Worm (Caenorhabditis elegans) whole organism, L4 larva: Measurements from ENCODE around the gene T19C3.6.

Source experiments
- F26F4.8 ChIP-seq: fragments of 200-800 bp; sonication (Bioruptor generic); conservative IDR thresholded peaks from 2 replicates; pipeline ENCODE4 v1.3.6; 2022; ENCODE audit warnings: missing genetic modification characterization, missing compliant biosample characterization
- F44E2.7 ChIP-seq: fragments of 200-800 bp; sonication (Bioruptor generic); IDR thresholded peaks from 2 replicates; pipeline ENCODE4 v2.1.2; 2022; ENCODE audit warnings: missing genetic modification characterization, missing compliant biosample characterization
- T20F7.1 ChIP-seq: fragments of 200-800 bp; sonication (Bioruptor generic); optimal IDR thresholded peaks from 2 replicates; lab custom pipeline; 2018; ENCODE audit warnings: mild to moderate bottlenecking, missing genetic modification characterization, missing compliant biosample characterization
- Y105C5A.15 ChIP-seq: fragments of 200-800 bp; sonication (Bioruptor generic); IDR thresholded peaks from 2 replicates; pipeline ENCODE4 v1.3.6; 2022; ENCODE audit warnings: missing genetic modification characterization, missing compliant biosample characterization
- Y48G9A.11 ChIP-seq: fragments of 200-800 bp; sonication (Bioruptor generic); IDR thresholded peaks from 2 replicates; pipeline ENCODE4 v1.3.6; 2022; ENCODE audit warnings: missing genetic modification reagents, missing genetic modification characterization, missing compliant biosample characterization
- ZK546.5 ChIP-seq, 2 experiments: sonication (generic microtip); optimal IDR thresholded peaks; 2 replicates each; lab custom pipeline; 2017; ENCODE audit warnings: missing biosample characterization in 2 of 2, missing genetic modification characterization in 2 of 2
- aha-1 ChIP-seq: fragments of 150-350 bp; peaks from one replicate; lab custom pipeline; 2014; ENCODE audit warnings: missing biosample characterization, missing genetic modification characterization
- attf-4 ChIP-seq: sonication (generic microtip); optimal IDR thresholded peaks from 3 replicates; lab custom pipeline; 2017; ENCODE audit warnings: missing biosample characterization, missing genetic modification characterization
- ceh-20 ChIP-seq: fragments of 200-800 bp; sonication (Bioruptor generic); IDR thresholded peaks from 2 replicates; pipeline ENCODE4 v1.3.6; 2022; ENCODE audit warnings: missing genetic modification reagents, missing genetic modification characterization, missing compliant biosample characterization
- ceh-32 ChIP-seq: sonication (generic microtip); optimal IDR thresholded peaks from 2 replicates; lab custom pipeline; 2016; ENCODE audit warnings: mild to moderate bottlenecking, missing genetic modification characterization, missing compliant biosample characterization; ENCODE audit not compliant: poor library complexity
- ceh-44 ChIP-seq: fragments of 200-800 bp; sonication (Bioruptor generic); IDR thresholded peaks from 2 replicates; pipeline ENCODE4 v1.3.6; 2022; ENCODE audit warnings: missing genetic modification reagents, missing genetic modification characterization, missing compliant biosample characterization
- daf-12 ChIP-seq: fragments of 150-350 bp; optimal IDR thresholded peaks from 2 replicates; lab custom pipeline; 2014; ENCODE audit warnings: missing biosample characterization, missing genetic modification reagents, missing genetic modification characterization
- dmd-8 ChIP-seq: fragments of 200-800 bp; sonication (Bioruptor generic); IDR thresholded peaks from 2 replicates; pipeline ENCODE4 v1.3.6; 2022; ENCODE audit warnings: missing genetic modification characterization, missing compliant biosample characterization
- dmd-9 ChIP-seq: fragments of 200-800 bp; sonication (Bioruptor generic); IDR thresholded peaks from 2 replicates; pipeline ENCODE4 v1.3.6; 2022; ENCODE audit warnings: missing genetic modification reagents, missing genetic modification characterization, missing compliant biosample characterization
- duxl-1 ChIP-seq: sonication (generic microtip); optimal IDR thresholded peaks from 2 replicates; lab custom pipeline; 2016; ENCODE audit warnings: mild to moderate bottlenecking, missing genetic modification characterization, moderate library complexity, missing compliant biosample characterization; ENCODE audit not compliant: poor library complexity
- egl-43 ChIP-seq: fragments of 200-800 bp; sonication (Bioruptor generic); IDR thresholded peaks from 2 replicates; pipeline ENCODE4 v1.3.6; 2022; ENCODE audit warnings: missing genetic modification reagents, missing genetic modification characterization, missing compliant biosample characterization
- fkh-10 ChIP-seq: fragments of 150-350 bp; optimal IDR thresholded peaks from 2 replicates; lab custom pipeline; 2014; ENCODE audit warnings: missing biosample characterization, missing genetic modification reagents, missing genetic modification characterization
- hif-1 ChIP-seq, 2 experiments: sonication (generic microtip); optimal IDR thresholded peaks; 2 replicates each; lab custom pipeline; 2016 to 2017; ENCODE audit warnings: missing compliant biosample characterization in 2 of 2, missing genetic modification characterization in 2 of 2, missing genetic modification reagents in 2 of 2, missing genotype in 2 of 2, mild to moderate bottlenecking in 1 of 2
- jun-1 ChIP-seq: fragments of 150-350 bp; optimal IDR thresholded peaks from 2 replicates; lab custom pipeline; 2014; ENCODE audit warnings: missing biosample characterization, missing genetic modification reagents, missing genetic modification characterization
- lsy-2 ChIP-seq, 2 experiments: fragments of 150-350 bp in 1 of 2; sonication (generic microtip) in 1 of 2; optimal IDR thresholded peaks; 2 replicates each; lab custom pipeline; 2014 to 2017; ENCODE audit warnings: missing biosample characterization in 2 of 2, missing genetic modification characterization in 2 of 2
- madf-9 ChIP-seq: fragments of 200-800 bp; sonication (Bioruptor generic); conservative IDR thresholded peaks from 2 replicates; pipeline ENCODE4 v1.3.6; 2022; ENCODE audit warnings: missing genetic modification reagents, missing genetic modification characterization, missing compliant biosample characterization
- mdl-1 ChIP-seq, 2 experiments: fragments of 150-350 bp in 1 of 2; sonication (generic microtip) in 1 of 2; optimal IDR thresholded peaks; 2 replicates each; lab custom pipeline; 2014 to 2017; ENCODE audit warnings: missing biosample characterization in 2 of 2, missing genetic modification characterization in 2 of 2
- nhr-237 ChIP-seq: sonication (generic microtip); optimal IDR thresholded peaks from 2 replicates; lab custom pipeline; 2017; ENCODE audit warnings: missing biosample characterization, missing genetic modification characterization
- nhr-25 ChIP-seq: sonication (generic microtip); optimal IDR thresholded peaks from 2 replicates; lab custom pipeline; 2017; ENCODE audit warnings: missing genetic modification characterization, mild to moderate bottlenecking, missing compliant biosample characterization, antibody characterized with exemption, moderate library complexity, borderline replicate concordance; ENCODE audit not compliant: insufficient read depth
- nhr-28 ChIP-seq: fragments of 150-350 bp; optimal IDR thresholded peaks from 2 replicates; lab custom pipeline; 2014; ENCODE audit warnings: missing biosample characterization, missing genetic modification characterization
- nhr-77 ChIP-seq: fragments of 150-350 bp; optimal IDR thresholded peaks from 2 replicates; lab custom pipeline; 2014; ENCODE audit warnings: missing biosample characterization, missing genetic modification characterization
- sdz-12 ChIP-seq: fragments of 200-800 bp; sonication (Bioruptor generic); optimal IDR thresholded peaks from 2 replicates; lab custom pipeline; 2018; ENCODE audit warnings: mild to moderate bottlenecking, missing genetic modification characterization, missing compliant biosample characterization
- set-16 ChIP-seq: fragments of 200-800 bp; sonication (Bioruptor generic); IDR thresholded peaks from 2 replicates; pipeline ENCODE4 v1.3.6; 2022; ENCODE audit warnings: missing genetic modification reagents, missing genetic modification characterization, missing compliant biosample characterization
- spr-1 ChIP-seq: sonication (generic microtip); optimal IDR thresholded peaks from 2 replicates; lab custom pipeline; 2016; ENCODE audit warnings: mild to moderate bottlenecking, missing genetic modification characterization, missing compliant biosample characterization
- unc-130 ChIP-seq: sonication (generic microtip); optimal IDR thresholded peaks from 2 replicates; lab custom pipeline; 2016; ENCODE audit warnings: missing genetic modification reagents, missing genetic modification characterization, missing compliant biosample characterization
- unc-62 ChIP-seq, 3 experiments: fragments of 150-350 bp in 1 of 3; sonication (generic microtip); optimal IDR thresholded peaks in 2 of 3; peaks in 1 of 3; 1 replicate in 1 of 3; 2 replicates in 2 of 3; lab custom pipeline; 2014 to 2017; ENCODE audit warnings: missing biosample characterization in 3 of 3, missing genetic modification characterization in 3 of 3, missing genetic modification reagents in 3 of 3, missing genotype in 1 of 3
- vab-7 ChIP-seq: fragments of 200-800 bp; sonication (Bioruptor generic); IDR thresholded peaks from 2 replicates; pipeline ENCODE4 v1.3.6; 2022; ENCODE audit warnings: missing genetic modification reagents, missing genetic modification characterization, missing compliant biosample characterization
- zag-1 ChIP-seq: fragments of 150-350 bp; optimal IDR thresholded peaks from 2 replicates; lab custom pipeline; 2014; ENCODE audit warnings: missing biosample characterization, missing genetic modification characterization
- ztf-11 ChIP-seq: fragments of 150-350 bp; optimal IDR thresholded peaks from 2 replicates; lab custom pipeline; 2014; ENCODE audit warnings: missing biosample characterization, missing genetic modification characterization
- ztf-7 ChIP-seq: fragments of 150-350 bp; optimal IDR thresholded peaks from 2 replicates; lab custom pipeline; 2014; ENCODE audit warnings: missing biosample characterization, missing genetic modification characterization

Gene T19C3.6

ce11 chrIII:665173-665757 is 33.9 kb upstream of the T19C3.6 start, which contains the start of gene C09F5.3:
TSS of gene C09F5.3 (minus strand) at chrIII:665266.
- no peak for TF ChIP-seq sdz-12 (GFP tag; lab: Kevin White, UChicago)
- no peak for TF ChIP-seq Y105C5A.15
- no peak for TF ChIP-seq ztf-7 (tag; lab: Kevin White, UChicago)
- 0 out of 2 replicates have a peak, but pooled peaks have one; percentile 20 for TF ChIP-seq vab-7 (GFP tag; lab: Robert Waterston, UW)
- TF ChIP-seq daf-12 (tag; lab: Kevin White, UChicago) = no peak
- TF ChIP-seq zag-1 (tag; lab: Kevin White, UChicago) = no peak
- peak; percentile 66 for TF ChIP-seq aha-1 (tag; lab: Kevin White, UChicago)
- TF ChIP-seq lsy-2 (tag; optimal IDR thresholded peaks at IDR 0.05; lab: Kevin White, UChicago) = no peak
- TF ChIP-seq T20F7.1 (GFP tag; lab: Kevin White, UChicago) = no peak
- no peak for TF ChIP-seq dmd-9 (GFP tag; lab: Robert Waterston, UW)
- no peak for TF ChIP-seq jun-1 (tag; lab: Kevin White, UChicago)
- TF ChIP-seq set-16 = 0 out of 2 replicates have a peak, but pooled peaks have one; percentile 21
- TF ChIP-seq mdl-1 (tag; optimal IDR thresholded peaks at IDR 0.05; lab: Kevin White, UChicago) = no peak
- TF ChIP-seq duxl-1 (tag; lab: Kevin White, UChicago) = no peak
- TF ChIP-seq hif-1 (tag; optimal IDR thresholded peaks at IDR 0.05; lab: Kevin White, UChicago) = no peak

- no peak for TF ChIP-seq nhr-237 (tag; lab: Kevin White, UChicago)
- no peak for TF ChIP-seq ceh-44 (GFP tag; lab: Robert Waterston, UW)
- TF ChIP-seq nhr-28 = peak; percentile 50
These were observed 27.0 kb upstream of the T19C3.6 start, which contains the start of gene C09F5.1 for ce11 chrIII:658357-658756. TSS of gene C09F5.1 (plus strand) at chrIII:658709.

ce11 chrIII:657241-657640 is 25.9 kb upstream of the T19C3.6 start:
- no peak for TF ChIP-seq ceh-32 (tag; lab: Kevin White, UChicago)
- peak; percentile 1 for TF ChIP-seq aha-1 (tag; lab: Kevin White, UChicago)
- TF ChIP-seq unc-130 (GFP tag; lab: Kevin White, UChicago) = no peak
- TF ChIP-seq madf-9 (GFP tag; lab: Robert Waterston, UW) = no peak
- peak; percentile 23 for TF ChIP-seq nhr-25
- TF ChIP-seq egl-43 (GFP tag; lab: Robert Waterston, UW) = no peak
- TF ChIP-seq F26F4.8 (GFP tag; lab: Robert Waterston, UW) = no peak
- peak in 1 of 2 experiments; percentile 76 for TF ChIP-seq unc-62 (GFP tag; optimal IDR thresholded peaks at IDR 0.05 in 1 of 2; lab: Kevin White, UChicago)
- TF ChIP-seq unc-62 (tag; optimal IDR thresholded peaks at IDR 0.05; lab: Kevin White, UChicago) = no peak

- TF ChIP-seq F44E2.7 (no peak), ceh-20 (no peak), Y48G9A.11 (GFP tag; lab: Robert Waterston, UW) (no peak), jun-1 (tag; lab: Kevin White, UChicago) (no peak), ZK546.5 (tag; optimal IDR thresholded peaks at IDR 0.05; lab: Kevin White, UChicago) (no peak), spr-1 (tag; lab: Kevin White, UChicago) (no peak), ztf-11 (tag; lab: Kevin White, UChicago) (no peak), nhr-77 (tag; lab: Kevin White, UChicago) (no peak), unc-130 (GFP tag; lab: Kevin White, UChicago) (no peak), dmd-8 (GFP tag; lab: Robert Waterston, UW) (no peak), fkh-10 (no peak), nhr-237 (tag; lab: Kevin White, UChicago) (no peak), vab-7 (GFP tag; lab: Robert Waterston, UW) (no peak), attf-4 (no peak)
These were observed 25.3 kb upstream of the T19C3.6 start for ce11 chrIII:656660-657059.
